Fruit fly (Drosophila melanogaster): Measurements from ENCODE around the gene CG31715.

The CG31715 gene

dm6 chr2L:10311822-10312221, 29.6 kb upstream of the CG31715 start (continued):
- peak; percentile 10 for TF ChIP-seq wek (GFP tag; optimal IDR thresholded peaks at IDR 0.05)
- TF ChIP-seq ken (GFP tag; IDR thresholded peaks at IDR 0.05) = no peak
- peak; percentile 34 for TF ChIP-seq CG17802 (tag; optimal IDR thresholded peaks at IDR 0.05)
- TF ChIP-seq ERR (GFP tag; optimal IDR thresholded peaks at IDR 0.05) = no peak
- TF ChIP-seq CG14667 (GFP tag; IDR thresholded peaks at IDR 0.05) = no peak
- no peak for TF ChIP-seq fd3F (GFP tag; optimal IDR thresholded peaks at IDR 0.05)
- no peak for TF ChIP-seq oc (tag; optimal IDR thresholded peaks at IDR 0.05)
- TF ChIP-seq TFAM (GFP tag; optimal IDR thresholded peaks at IDR 0.05) = no peak
- peak; percentile 23 for TF ChIP-seq exex (tag; optimal IDR thresholded peaks at IDR 0.05)
- no peak for TF ChIP-seq disco-r (GFP tag; optimal IDR thresholded peaks at IDR 0.05)
- TF ChIP-seq sens (GFP tag) = peak; percentile 72
- TF ChIP-seq jumu (GFP tag; optimal IDR thresholded peaks at IDR 0.05) = no peak
- peak; percentile 76 for TF ChIP-seq gfzf (GFP tag; optimal IDR thresholded peaks at IDR 0.05)
- peak; percentile 99 for TF ChIP-seq CG1603 (tag; optimal IDR thresholded peaks at IDR 0.05)
- peak; percentile 23 for TF ChIP-seq CG14710 (tag; optimal IDR thresholded peaks at IDR 0.05)
- peak; percentile 90 for TF ChIP-seq Myb (GFP tag; optimal IDR thresholded peaks at IDR 0.05)
- TF ChIP-seq CG18764 (GFP tag; optimal IDR thresholded peaks at IDR 0.05) = no peak
- no peak for TF ChIP-seq gsb (GFP tag; IDR thresholded peaks at IDR 0.05)
- TF ChIP-seq CG1792 (GFP tag; optimal IDR thresholded peaks at IDR 0.05) = no peak
- no peak for TF ChIP-seq sc (optimal IDR thresholded peaks at IDR 0.05)
- no peak for TF ChIP-seq sc (GFP tag; optimal IDR thresholded peaks at IDR 0.05)
- peak; percentile 38; the same call in 1 of the 2 replicates for TF ChIP-seq unc-4 (GFP tag; IDR thresholded peaks at IDR 0.05; ENCODE audit: partially characterized antibody)
- no peak for TF ChIP-seq danr (GFP tag; IDR thresholded peaks at IDR 0.05)
- TF ChIP-seq jigr1 (GFP tag; IDR thresholded peaks at IDR 0.05) = no peak
- TF ChIP-seq Poxn (GFP tag; IDR thresholded peaks at IDR 0.05) = no peak
- no peak for TF ChIP-seq odd (GFP tag; optimal IDR thresholded peaks at IDR 0.05)
- no peak for TF ChIP-seq CG43689 (GFP tag; IDR thresholded peaks at IDR 0.05)
- TF ChIP-seq Sin3A (optimal IDR thresholded peaks at IDR 0.05) = peak; percentile 28
- TF ChIP-seq stwl (tag; optimal IDR thresholded peaks at IDR 0.05) = peak; percentile 63
- peak; percentile 9 for TF ChIP-seq nmo (GFP tag; optimal IDR thresholded peaks at IDR 0.05)
- TF ChIP-seq Fer1 (GFP tag; optimal IDR thresholded peaks at IDR 0.05) = no peak
- TF ChIP-seq CG7963 (GFP tag; IDR thresholded peaks at IDR 0.05; ENCODE audit: partially characterized antibody) = no peak
- TF ChIP-seq CG15514 (GFP tag; optimal IDR thresholded peaks at IDR 0.05) = peak; percentile 37
- TF ChIP-seq Mrtf (GFP tag; IDR thresholded peaks at IDR 0.05) = no peak
- no peak for TF ChIP-seq luna (GFP tag; optimal IDR thresholded peaks at IDR 0.05)
- TF ChIP-seq Rfx (GFP tag; IDR thresholded peaks at IDR 0.05) = no peak
- peak; percentile 21 for TF ChIP-seq YL-1 (GFP tag; optimal IDR thresholded peaks at IDR 0.05)
- peak; percentile 7 for TF ChIP-seq CG2712 (tag; optimal IDR thresholded peaks at IDR 0.05)
- no peak for TF ChIP-seq lilli (GFP tag; optimal IDR thresholded peaks at IDR 0.05)
- TF ChIP-seq zen (tag; optimal IDR thresholded peaks at IDR 0.05) = peak; percentile 26
- TF ChIP-seq CG12104 (GFP tag; optimal IDR thresholded peaks at IDR 0.05) = no peak
- peak; percentile 42; the same call in 1 of the 4 replicates for TF ChIP-seq Dll (GFP tag; IDR thresholded peaks at IDR 0.05; ENCODE audit: partially characterized antibody)
- TF ChIP-seq Ets97D (GFP tag; optimal IDR thresholded peaks at IDR 0.05) = peak; percentile 38
- peak; percentile 46; the same call in 1 of the 3 replicates for TF ChIP-seq row (GFP tag; IDR thresholded peaks at IDR 0.05)
- TF ChIP-seq ac (GFP tag; optimal IDR thresholded peaks at IDR 0.05) = no peak
- TF ChIP-seq Max (GFP tag; optimal IDR thresholded peaks at IDR 0.05) = no peak
- TF ChIP-seq Fer3 (tag; optimal IDR thresholded peaks at IDR 0.05) = no peak
- TF ChIP-seq pum (GFP tag; optimal IDR thresholded peaks at IDR 0.05) = no peak
- no peak for TF ChIP-seq CrebB (tag; optimal IDR thresholded peaks at IDR 0.05)
- peak; percentile 62 for TF ChIP-seq CG12659 (GFP tag; optimal IDR thresholded peaks at IDR 0.05)
- no peak for TF ChIP-seq HLH3B (GFP tag; IDR thresholded peaks at IDR 0.05)
- peak; percentile 97 for TF ChIP-seq CG30020 (tag; optimal IDR thresholded peaks at IDR 0.05)
